Worm (Caenorhabditis elegans) whole organism, mixed stage, embryonic: ENCODE measurements around the gene C55C3.1.

Source experiments
- blmp-1 ChIP-seq: fragments of 150-350 bp; optimal IDR thresholded peaks from 2 replicates; lab custom pipeline; 2014; ENCODE audit warnings: missing biosample characterization, missing genetic modification characterization
- elt-1 ChIP-seq: sonication (generic microtip); optimal IDR thresholded peaks from 2 replicates; lab custom pipeline; 2017; ENCODE audit warnings: missing genetic modification characterization, mild to moderate bottlenecking, missing compliant biosample characterization, antibody characterized with exemption, moderate library complexity, borderline replicate concordance; ENCODE audit not compliant: insufficient read depth

DNA sequence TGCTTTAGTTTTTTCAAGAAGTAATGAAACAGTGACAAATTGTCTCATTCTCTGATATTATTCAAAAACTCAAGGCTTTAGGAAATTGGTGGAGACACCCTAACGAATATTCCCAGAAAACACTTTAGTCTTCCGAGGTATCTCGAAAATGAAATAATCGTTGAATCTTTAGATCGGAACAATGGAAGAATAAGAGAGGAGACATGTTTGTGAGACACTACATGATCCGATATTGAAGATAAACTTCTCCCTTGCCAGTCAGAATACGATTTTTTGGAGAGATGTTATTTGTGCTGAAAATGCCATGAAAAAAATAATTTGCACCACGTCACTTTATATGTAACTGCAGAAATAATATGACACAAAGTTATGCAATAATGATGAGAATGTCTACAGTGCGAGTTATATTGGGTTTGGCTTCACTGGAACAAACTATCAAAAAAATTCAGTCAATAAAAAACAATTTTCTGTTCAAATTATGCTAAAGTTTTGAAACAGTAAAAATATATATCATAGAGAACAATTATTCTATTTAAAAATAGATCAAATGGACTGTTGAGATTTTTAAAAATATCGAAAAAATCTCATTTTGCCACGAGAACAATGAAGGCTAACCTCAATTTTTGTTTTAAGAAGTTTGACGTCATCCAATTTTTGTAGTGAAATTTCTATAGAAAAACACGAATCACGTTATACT is 52.5 kb downstream of the C55C3.1 start:
- peak; percentile 85 for TF ChIP-seq elt-1 (tag; lab: Kevin White, UChicago)
- TF ChIP-seq blmp-1 (tag; lab: Kevin White, UChicago) = no peak
